Worm (Caenorhabditis elegans) whole organism, L3 larva: Measurements from ENCODE around the gene R08C7.8.

Experiments used
- R02D3.7 ChIP-seq: fragments of 150-350 bp; optimal IDR thresholded peaks from 2 replicates; lab custom pipeline; 2014; ENCODE audit warnings: missing biosample characterization, missing genetic modification characterization
- aly-2 ChIP-seq: fragments of 150-350 bp; optimal IDR thresholded peaks from 2 replicates; lab custom pipeline; 2014; ENCODE audit warnings: missing biosample characterization, missing genetic modification characterization
- ama-1 ChIP-seq: fragments of 150-350 bp; optimal IDR thresholded peaks from 2 replicates; lab custom pipeline; 2018
- ceh-9 ChIP-seq: sonication (generic microtip); optimal IDR thresholded peaks from 2 replicates; lab custom pipeline; 2018; ENCODE audit warnings: missing biosample characterization, missing genetic modification characterization
- egl-5 ChIP-seq: fragments of 150-350 bp; optimal IDR thresholded peaks from 2 replicates; lab custom pipeline; 2017; ENCODE audit warnings: missing biosample characterization, missing genetic modification reagents, missing genetic modification characterization, inconsistent platforms
- jun-1 ChIP-seq: fragments of 150-350 bp; optimal IDR thresholded peaks from 2 replicates; lab custom pipeline; 2014; ENCODE audit warnings: missing biosample characterization, missing genetic modification reagents, missing genetic modification characterization
- mdl-1 ChIP-seq: fragments of 150-350 bp; optimal IDR thresholded peaks from 2 replicates; lab custom pipeline; 2014; ENCODE audit warnings: missing biosample characterization, missing genetic modification characterization
- nfya-1 ChIP-seq: sonication (generic microtip); optimal IDR thresholded peaks from 2 replicates; lab custom pipeline; 2017; ENCODE audit warnings: missing genetic modification characterization, mild to moderate bottlenecking, missing compliant biosample characterization, antibody characterized with exemption, moderate library complexity; ENCODE audit not compliant: insufficient read depth
- nhr-23 ChIP-seq: fragments of 150-350 bp; optimal IDR thresholded peaks from 2 replicates; lab custom pipeline; 2014; ENCODE audit warnings: missing biosample characterization, missing genetic modification reagents, missing genetic modification characterization
- nhr-25 ChIP-seq: sonication (generic microtip); optimal IDR thresholded peaks from 2 replicates; lab custom pipeline; 2017; ENCODE audit warnings: missing biosample characterization, missing genetic modification characterization
- sea-2 ChIP-seq: fragments of 150-350 bp; sonication (generic microtip); optimal IDR thresholded peaks from 4 replicates; lab custom pipeline; 2014; ENCODE audit warnings: missing biosample characterization, missing genetic modification reagents, missing genetic modification characterization
- skn-1 ChIP-seq: fragments of 150-350 bp; optimal IDR thresholded peaks from 2 replicates; lab custom pipeline; 2014; ENCODE audit warnings: missing biosample characterization, missing genetic modification characterization
- snpc-4 ChIP-seq: fragments of 150-350 bp; optimal IDR thresholded peaks from 2 replicates; lab custom pipeline; 2014; ENCODE audit warnings: missing biosample characterization, missing genetic modification characterization
- unc-39 ChIP-seq: sonication (generic microtip); optimal IDR thresholded peaks from 4 replicates; lab custom pipeline; 2017; ENCODE audit warnings: missing biosample characterization, missing genetic modification characterization

- no peak for TF ChIP-seq nhr-25 (tag; lab: Kevin White, UChicago)
- TF ChIP-seq mdl-1 (tag; lab: Kevin White, UChicago) = no peak
- TF ChIP-seq R02D3.7 = no peak
- no peak for TF ChIP-seq jun-1 (tag; lab: Kevin White, UChicago)
- no peak for TF ChIP-seq nhr-23 (tag; lab: Kevin White, UChicago)
- no peak for TF ChIP-seq nfya-1 (tag; lab: Kevin White, UChicago)
- TF ChIP-seq sea-2 = no peak
- no peak for TF ChIP-seq snpc-4 (tag; lab: Kevin White, UChicago)
- no peak for TF ChIP-seq unc-39 (tag; lab: Kevin White, UChicago)
- TF ChIP-seq skn-1 = no peak
- no peak for TF ChIP-seq egl-5 (tag; lab: Kevin White, UChicago)
- no peak for TF ChIP-seq aly-2
- no peak for TF ChIP-seq ceh-9 (tag; lab: Kevin White, UChicago)
- TF ChIP-seq ama-1 (lab: Kevin White, UChicago) = no peak
Observed at ce11 chrIV:4441077-4441476, 6.7 kb upstream of the R08C7.8 start, which contains the start of gene fbxb-75.
